Worm (Caenorhabditis elegans) whole organism, young adult: Measurements from ENCODE around the gene Y69A2AR.28.

ENCODE experiments used
- B0019.2 ChIP-seq: fragments of 200-800 bp; sonication (Bioruptor generic); conservative IDR thresholded peaks from 2 replicates; pipeline ENCODE4 v1.3.6; 2022; ENCODE audit warnings: missing genetic modification reagents, missing genetic modification characterization, missing compliant biosample characterization
- C17E4.6 ChIP-seq: fragments of 200-800 bp; sonication (Bioruptor generic); IDR thresholded peaks from 2 replicates; pipeline ENCODE4 v1.3.6; 2022; ENCODE audit warnings: missing genetic modification reagents, missing genetic modification characterization, missing compliant biosample characterization
- F10E7.11 ChIP-seq: sonication (generic microtip); optimal IDR thresholded peaks from 2 replicates; lab custom pipeline; 2017; ENCODE audit warnings: mild to moderate bottlenecking, missing genetic modification characterization, moderate library complexity, missing compliant biosample characterization
- F22D6.2 ChIP-seq: sonication (generic microtip); optimal IDR thresholded peaks from 2 replicates; lab custom pipeline; 2016; ENCODE audit warnings: mild to moderate bottlenecking, missing genetic modification characterization, missing compliant biosample characterization
- F39B2.1 ChIP-seq: fragments of 200-800 bp; sonication (Bioruptor generic); IDR thresholded peaks from 2 replicates; pipeline ENCODE4 v1.3.6; 2022; ENCODE audit warnings: missing genetic modification reagents, missing genetic modification characterization, missing compliant biosample characterization
- F52B5.7 ChIP-seq: sonication (generic microtip); optimal IDR thresholded peaks from 2 replicates; lab custom pipeline; 2016; ENCODE audit warnings: mild to moderate bottlenecking, missing genetic modification characterization, missing compliant biosample characterization
- F57A8.1 ChIP-seq: fragments of 200-800 bp; sonication (Bioruptor generic); optimal IDR thresholded peaks from 2 replicates; lab custom pipeline; 2018; ENCODE audit warnings: mild to moderate bottlenecking, missing genetic modification characterization, moderate library complexity, missing compliant biosample characterization
- T26A5.8 ChIP-seq: sonication (generic microtip); optimal IDR thresholded peaks from 2 replicates; lab custom pipeline; 2016; ENCODE audit warnings: missing genetic modification characterization, missing compliant biosample characterization
- Y53F4B.3 ChIP-seq: fragments of 200-800 bp; sonication (Bioruptor generic); IDR thresholded peaks from 2 replicates; pipeline ENCODE4 v1.3.6; 2022; ENCODE audit warnings: missing genetic modification reagents, missing genetic modification characterization, missing compliant biosample characterization
- ama-1 ChIP-seq, 3 experiments: fragments of 150-350 bp in 1 of 3; sonication (generic microtip) in 2 of 3; optimal IDR thresholded peaks; 2 replicates each; lab custom pipeline; 2014 to 2018; ENCODE audit warnings: missing biosample characterization in 2 of 3, missing genetic modification characterization in 2 of 3, missing genetic modification reagents in 2 of 3
- atf-7 ChIP-seq: sonication (generic microtip); optimal IDR thresholded peaks from 2 replicates; lab custom pipeline; 2017; ENCODE audit warnings: mild to moderate bottlenecking, missing genetic modification characterization, missing compliant biosample characterization
- bed-1 ChIP-seq: fragments of 200-800 bp; sonication (Bioruptor generic); IDR thresholded peaks from 2 replicates; pipeline ENCODE4 v1.3.6; 2022; ENCODE audit warnings: missing genetic modification reagents, missing genetic modification characterization, missing compliant biosample characterization
- ccch-3 ChIP-seq: fragments of 200-800 bp; sonication (Bioruptor generic); optimal IDR thresholded peaks from 2 replicates; lab custom pipeline; 2018; ENCODE audit warnings: mild to moderate bottlenecking, missing genetic modification characterization, missing compliant biosample characterization
- ceh-27 ChIP-seq: fragments of 200-800 bp; sonication (Bioruptor generic); optimal IDR thresholded peaks from 2 replicates; lab custom pipeline; 2018; ENCODE audit warnings: mild to moderate bottlenecking, missing genetic modification characterization, moderate library complexity, missing compliant biosample characterization
- ceh-40 ChIP-seq: fragments of 200-800 bp; sonication (Bioruptor generic); IDR thresholded peaks from 2 replicates; pipeline ENCODE4 v1.3.6; 2022; ENCODE audit warnings: missing genetic modification characterization, missing compliant biosample characterization
- dox-1 ChIP-seq: fragments of 200-800 bp; sonication (Bioruptor generic); IDR thresholded peaks from 2 replicates; pipeline ENCODE4 v1.3.6; 2022; ENCODE audit warnings: missing genetic modification reagents, missing genetic modification characterization, missing compliant biosample characterization
- egl-18 ChIP-seq: fragments of 200-800 bp; sonication (Bioruptor generic); IDR thresholded peaks from 2 replicates; pipeline ENCODE4 v1.3.6; 2022; ENCODE audit warnings: missing genetic modification reagents, missing genetic modification characterization, missing compliant biosample characterization
- fkh-3 ChIP-seq: sonication (generic microtip); optimal IDR thresholded peaks from 2 replicates; lab custom pipeline; 2016; ENCODE audit warnings: mild to moderate bottlenecking, missing genetic modification characterization, missing compliant biosample characterization
- hlh-26 ChIP-seq: fragments of 200-800 bp; sonication (Bioruptor generic); conservative IDR thresholded peaks from 2 replicates; pipeline ENCODE4 v1.3.6; 2022; ENCODE audit warnings: missing genetic modification reagents, missing genetic modification characterization, missing compliant biosample characterization
- lin-35 ChIP-seq, 3 experiments: fragments of 150-350 bp in 2 of 3; sonication (generic microtip) in 1 of 3; optimal IDR thresholded peaks; 2 replicates each; lab custom pipeline; 2014 to 2018; ENCODE audit warnings: missing biosample characterization in 3 of 3, missing genetic modification characterization in 3 of 3, missing genetic modification reagents in 3 of 3
- lin-40 ChIP-seq: sonication (generic microtip); optimal IDR thresholded peaks from 2 replicates; lab custom pipeline; 2016; ENCODE audit warnings: missing genetic modification characterization, mild to moderate bottlenecking, missing compliant biosample characterization, missing genotype, missing genetic modification reagents
- lin-54 ChIP-seq: fragments of 200-800 bp; sonication (Bioruptor generic); optimal IDR thresholded peaks from 2 replicates; lab custom pipeline; 2018; ENCODE audit warnings: mild to moderate bottlenecking, missing genetic modification characterization, missing compliant biosample characterization
- lir-1 ChIP-seq: fragments of 200-800 bp; sonication (Bioruptor generic); conservative IDR thresholded peaks from 2 replicates; pipeline ENCODE4 v1.3.6; 2022; ENCODE audit warnings: missing genetic modification reagents, missing genetic modification characterization, missing compliant biosample characterization
- madf-10 ChIP-seq: sonication (generic microtip); optimal IDR thresholded peaks from 2 replicates; lab custom pipeline; 2016; ENCODE audit warnings: mild to moderate bottlenecking, missing genetic modification characterization, missing compliant biosample characterization
- madf-6 ChIP-seq: fragments of 200-800 bp; sonication (Bioruptor generic); IDR thresholded peaks from 2 replicates; pipeline ENCODE4 v1.3.6; 2022; ENCODE audit warnings: missing genetic modification reagents, missing genetic modification characterization, missing compliant biosample characterization
- madf-8 ChIP-seq: fragments of 200-800 bp; sonication (Bioruptor generic); conservative IDR thresholded peaks from 2 replicates; pipeline ENCODE4 v1.3.6; 2022; ENCODE audit warnings: missing genetic modification reagents, missing genetic modification characterization, missing compliant biosample characterization
- nfya-2 ChIP-seq: fragments of 200-800 bp; sonication (Bioruptor generic); IDR thresholded peaks from 2 replicates; pipeline ENCODE4 v1.3.6; 2022; ENCODE audit warnings: missing genetic modification reagents, missing genetic modification characterization, missing compliant biosample characterization
- nfyb-1 ChIP-seq: fragments of 200-800 bp; sonication (Bioruptor generic); IDR thresholded peaks from 2 replicates; pipeline ENCODE4 v1.3.6; 2022; ENCODE audit warnings: missing genetic modification reagents, missing genetic modification characterization, missing compliant biosample characterization
- nhr-90 ChIP-seq: sonication (generic microtip); optimal IDR thresholded peaks from 2 replicates; lab custom pipeline; 2016; ENCODE audit warnings: missing genotype, mild to moderate bottlenecking, missing genetic modification characterization, missing compliant biosample characterization
- pbrm-1 ChIP-seq: fragments of 200-800 bp; sonication (Bioruptor generic); IDR thresholded peaks from 2 replicates; pipeline ENCODE4 v1.3.6; 2022; ENCODE audit warnings: missing genetic modification reagents, missing genetic modification characterization, missing compliant biosample characterization
- rcor-1 ChIP-seq: fragments of 200-800 bp; sonication (Bioruptor generic); IDR thresholded peaks from 2 replicates; pipeline ENCODE4 v1.3.6; 2022; ENCODE audit warnings: missing genetic modification reagents, missing genetic modification characterization, missing compliant biosample characterization
- rec-8 ChIP-seq, 2 experiments: sonication (generic microtip); optimal IDR thresholded peaks; 2 replicates each; lab custom pipeline; 2016; ENCODE audit warnings: mild to moderate bottlenecking in 2 of 2, missing genetic modification characterization in 2 of 2, missing genetic modification reagents in 2 of 2, missing genotype in 2 of 2, missing biosample characterization in 1 of 2, missing compliant biosample characterization in 1 of 2, moderate library complexity in 1 of 2
- snpc-1.1 ChIP-seq: sonication (generic microtip); optimal IDR thresholded peaks from 2 replicates; lab custom pipeline; 2017; ENCODE audit warnings: missing genetic modification characterization, mild to moderate bottlenecking, missing compliant biosample characterization, antibody characterized with exemption, moderate library complexity, missing genotype, missing genetic modification reagents; ENCODE audit not compliant: insufficient read depth
- snpc-1.3 ChIP-seq: sonication (generic microtip); optimal IDR thresholded peaks from 2 replicates; lab custom pipeline; 2017; ENCODE audit warnings: missing genetic modification characterization, mild to moderate bottlenecking, missing compliant biosample characterization, antibody characterized with exemption, moderate library complexity, missing genotype, missing genetic modification reagents; ENCODE audit not compliant: insufficient read depth
- tbp1 ChIP-seq: fragments of 200-800 bp; sonication (Bioruptor generic); optimal IDR thresholded peaks from 2 replicates; lab custom pipeline; 2018; ENCODE audit warnings: mild to moderate bottlenecking, missing genetic modification characterization, missing compliant biosample characterization
- unc-130 ChIP-seq: sonication (generic microtip); optimal IDR thresholded peaks from 2 replicates; lab custom pipeline; 2016; ENCODE audit warnings: missing genetic modification reagents, missing genetic modification characterization, missing compliant biosample characterization
- unc-62 ChIP-seq: fragments of 150-350 bp; optimal IDR thresholded peaks from 2 replicates; lab custom pipeline; 2014; ENCODE audit warnings: missing biosample characterization, missing genetic modification reagents, missing genetic modification characterization
- ztf-25 ChIP-seq: fragments of 200-800 bp; sonication (Bioruptor generic); IDR thresholded peaks from 2 replicates; pipeline ENCODE4 v1.3.6; 2022; ENCODE audit warnings: missing genetic modification reagents, missing genetic modification characterization, missing compliant biosample characterization

The Y69A2AR.28 gene

ce11 chrIV:2601988-2602861 lies 10.6 kb downstream of the Y69A2AR.28 start (continued):
- TF ChIP-seq lir-1 = peak; percentile 96
- TF ChIP-seq F22D6.2 (tag; lab: Kevin White, UChicago) = peak; percentile 94
- TF ChIP-seq lin-35 (GFP tag; optimal IDR thresholded peaks at IDR 0.05; lab: Kevin White, UChicago) = peak in 1 of 3 experiments; percentile 87
- TF ChIP-seq F57A8.1 (GFP tag; lab: Kevin White, UChicago) = no peak
- no peak for TF ChIP-seq nfya-2 (GFP tag; lab: Robert Waterston, UW)
- no peak for TF ChIP-seq snpc-1.3 (tag; lab: Kevin White, UChicago)
- peak; percentile 89 for TF ChIP-seq nhr-90 (tag; lab: Kevin White, UChicago)
- TF ChIP-seq rec-8 (tag; optimal IDR thresholded peaks at IDR 0.05; lab: Kevin White, UChicago) = no peak
- peak; percentile 95 for TF ChIP-seq dox-1 (GFP tag; lab: Robert Waterston, UW)
- peak; percentile 94 for TF ChIP-seq lin-54
- peak; percentile 97 for TF ChIP-seq nfyb-1
- TF ChIP-seq ama-1 (optimal IDR thresholded peaks at IDR 0.05; lab: Kevin White, UChicago) = peak; percentile 40
- TF ChIP-seq ama-1 (GFP tag; optimal IDR thresholded peaks at IDR 0.05; lab: Kevin White, UChicago) = no peak
- TF ChIP-seq pbrm-1 = peak; percentile 96
- peak; percentile 60; the same call in 1 of the 2 replicates for TF ChIP-seq madf-6 (GFP tag; lab: Robert Waterston, UW)
- peak; percentile 92 for TF ChIP-seq madf-10 (tag; lab: Kevin White, UChicago)
- peak; percentile 92 for TF ChIP-seq F52B5.7 (tag; lab: Kevin White, UChicago)
- TF ChIP-seq unc-62 = peak; percentile 62
- TF ChIP-seq ceh-40 (GFP tag; lab: Robert Waterston, UW) = peak; percentile 63; the same call in 1 of the 2 replicates
- no peak for TF ChIP-seq T26A5.8
- peak; percentile 91 for TF ChIP-seq F10E7.11 (tag; lab: Kevin White, UChicago)
- no peak for TF ChIP-seq ccch-3 (GFP tag; lab: Kevin White, UChicago)
- TF ChIP-seq unc-130 = no peak
- peak; percentile 94 for TF ChIP-seq ceh-27 (GFP tag; lab: Kevin White, UChicago)
- TF ChIP-seq snpc-1.1 (tag; lab: Kevin White, UChicago) = no peak
- TF ChIP-seq tbp1 = peak; percentile 76
- no peak for TF ChIP-seq Y53F4B.3 (GFP tag; lab: Robert Waterston, UW)
- peak; percentile 92 for TF ChIP-seq C17E4.6
- TF ChIP-seq hlh-26 = no peak
- peak; percentile 98 for TF ChIP-seq atf-7 (tag; lab: Kevin White, UChicago)
- TF ChIP-seq ztf-25 (GFP tag; lab: Robert Waterston, UW) = no peak
- TF ChIP-seq F39B2.1 (GFP tag; lab: Robert Waterston, UW) = peak; percentile 69
- TF ChIP-seq egl-18 (GFP tag; lab: Robert Waterston, UW) = peak; percentile 84
- no peak for TF ChIP-seq madf-8 (GFP tag; lab: Robert Waterston, UW)
- peak; percentile 58; the same call in 1 of the 2 replicates for TF ChIP-seq B0019.2 (GFP tag; lab: Robert Waterston, UW)
- TF ChIP-seq, all 124 proteins: peak for 90

ce11 chrIV:2600841-2601240 lies 12.0 kb downstream of the Y69A2AR.28 start, which contains the start of gene epg-9:
epg-9 (plus strand) TSS chrIV:2601141.
- no peak for TF ChIP-seq rcor-1 (GFP tag; lab: Robert Waterston, UW)
- TF ChIP-seq bed-1 = no peak
- TF ChIP-seq lin-40 (tag; lab: Kevin White, UChicago) = no peak
- TF ChIP-seq fkh-3 = no peak
- TF ChIP-seq, all 124 proteins: peak for 0
